Fruit fly (Drosophila melanogaster) whole organism, wandering third instar larva: Measurements from ENCODE around the gene Toll-6.

Experiments used
- Jra ChIP-seq: sonication (Bioruptor generic); optimal IDR thresholded peaks from 2 replicates; lab custom pipeline; 2016; ENCODE audit warnings: missing biosample characterization, missing genetic modification characterization
- Sp1 ChIP-seq: fragments of 200-800 bp; sonication (Bioruptor generic); optimal IDR thresholded peaks from 3 replicates; lab custom pipeline; 2019; ENCODE audit warnings: missing biosample characterization, mild to moderate bottlenecking, missing genetic modification characterization, moderate library complexity
- psq ChIP-seq: fragments of 200-800 bp; sonication (Bioruptor generic); optimal IDR thresholded peaks from 3 replicates; lab custom pipeline; 2017; ENCODE audit warnings: missing biosample characterization, mild to moderate bottlenecking, missing genetic modification characterization, moderate library complexity

dm6 chr3L:15320241-15320640 lies 16.3 kb upstream of the Toll-6 start:
- TF ChIP-seq Sp1 (no peak), Jra (no peak), psq (GFP tag; lab: Kevin White, UChicago) (no peak)
